Worm (Caenorhabditis elegans) whole organism, mixed stage, embryonic: ENCODE results near the gene C49F8.14.

Experiments
- mab-5 ChIP-seq: fragments of 150-350 bp; optimal IDR thresholded peaks from 2 replicates; lab custom pipeline; 2014; ENCODE audit warnings: missing biosample characterization, missing genetic modification characterization
- nhr-237 ChIP-seq: fragments of 150-350 bp; optimal IDR thresholded peaks from 2 replicates; lab custom pipeline; 2014; ENCODE audit warnings: missing biosample characterization, missing genetic modification characterization
- sptf-1 ChIP-seq: sonication (generic microtip); optimal IDR thresholded peaks from 2 replicates; lab custom pipeline; 2017; ENCODE audit warnings: mild to moderate bottlenecking, missing genetic modification characterization, moderate library complexity, missing compliant biosample characterization
- ztf-11 ChIP-seq: fragments of 150-350 bp; optimal IDR thresholded peaks from 2 replicates; lab custom pipeline; 2014; ENCODE audit warnings: missing biosample characterization, missing genetic modification characterization

DNA sequence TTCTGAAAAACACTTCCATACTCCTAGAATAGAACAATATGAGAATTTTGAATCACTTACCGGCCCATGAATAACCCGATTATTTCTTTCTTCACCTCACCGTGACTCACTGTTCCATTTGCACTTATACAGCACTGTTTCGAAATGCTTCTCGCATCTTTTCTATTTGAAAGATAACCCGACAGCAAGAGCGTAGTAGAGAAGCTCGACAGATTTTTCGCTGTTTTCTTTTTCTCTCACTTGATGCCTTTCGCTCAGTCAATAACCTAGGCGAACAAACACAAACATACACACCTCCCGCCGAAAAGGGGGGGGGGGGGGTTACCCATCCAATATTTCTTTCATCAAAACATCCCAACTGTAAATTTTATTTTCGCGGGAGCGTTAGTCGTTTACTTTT lies 24.6 kb upstream of the C49F8.14 start:
- no peak for TF ChIP-seq mab-5
- TF ChIP-seq sptf-1: no peak
- no peak for TF ChIP-seq ztf-11
- TF ChIP-seq nhr-237 (tag; lab: Kevin White, UChicago): no peak
